Fruit fly (Drosophila melanogaster) whole organism, embryonic: ENCODE measurements around the gene Rim2.

Experiments used
- Abd-B ChIP-seq: fragments of 200-800 bp; sonication (Bioruptor generic); optimal IDR thresholded peaks from 2 replicates; lab custom pipeline; 2018; ENCODE audit warnings: missing biosample characterization, mild to moderate bottlenecking, missing genetic modification characterization, moderate library complexity
- CG10147 ChIP-seq: fragments of 200-800 bp; sonication (Bioruptor generic); optimal IDR thresholded peaks from 2 replicates; lab custom pipeline; 2019; ENCODE audit warnings: missing biosample characterization, mild to moderate bottlenecking, missing genetic modification characterization, moderate library complexity
- CG15011 ChIP-seq: fragments of 200-800 bp; sonication (Bioruptor generic); optimal IDR thresholded peaks from 3 replicates; lab custom pipeline; 2018; ENCODE audit warnings: missing biosample characterization, mild to moderate bottlenecking, missing genetic modification characterization
- CG15601 ChIP-seq: fragments of 200-800 bp; sonication (Bioruptor generic); optimal IDR thresholded peaks from 3 replicates; lab custom pipeline; 2019; ENCODE audit warnings: missing biosample characterization, mild to moderate bottlenecking, missing genetic modification characterization, moderate library complexity
- CG1603 ChIP-seq: fragments of 200-800 bp; sonication (Bioruptor generic); optimal IDR thresholded peaks from 2 replicates; lab custom pipeline; 2019; ENCODE audit warnings: missing biosample characterization, mild to moderate bottlenecking, missing genetic modification characterization, moderate library complexity
- CG17359 ChIP-seq: fragments of 200-800 bp; sonication (Bioruptor generic); optimal IDR thresholded peaks from 3 replicates; lab custom pipeline; 2018; ENCODE audit warnings: missing biosample characterization, mild to moderate bottlenecking, missing genetic modification characterization, moderate library complexity
- CG18262 ChIP-seq: fragments of 200-800 bp; optimal IDR thresholded peaks from 3 replicates; lab custom pipeline; 2019; ENCODE audit warnings: missing biosample characterization, mild to moderate bottlenecking, missing genetic modification characterization, moderate library complexity
- CG18764 ChIP-seq: fragments of 200-800 bp; sonication (Bioruptor generic); optimal IDR thresholded peaks from 3 replicates; lab custom pipeline; 2016; ENCODE audit warnings: missing biosample characterization, missing genetic modification characterization
- CG2129 ChIP-seq: fragments of 200-800 bp; sonication (Bioruptor generic); IDR thresholded peaks from 2 replicates; pipeline ENCODE4 v1.3.6; 2022; ENCODE audit warnings: missing biosample characterization, missing genetic modification characterization; ENCODE audit not compliant: partially characterized antibody
- CG33213 ChIP-seq: fragments of 200-800 bp; sonication (Bioruptor generic); optimal IDR thresholded peaks from 3 replicates; lab custom pipeline; 2016; ENCODE audit warnings: missing biosample characterization, missing genetic modification characterization
- CG42726 ChIP-seq: fragments of 200-800 bp; sonication (Bioruptor generic); IDR thresholded peaks from 2 replicates; pipeline ENCODE4 v1.3.6; 2022; ENCODE audit warnings: missing biosample characterization, missing genetic modification characterization; ENCODE audit not compliant: partially characterized antibody
- CG43689 ChIP-seq: fragments of 200-800 bp; sonication (Bioruptor generic); IDR thresholded peaks from 2 replicates; pipeline ENCODE4 v1.3.6; 2022; ENCODE audit warnings: missing biosample characterization, missing genetic modification characterization
- CG4730 ChIP-seq: fragments of 200-800 bp; sonication (Bioruptor generic); IDR thresholded peaks from 2 replicates; pipeline ENCODE4 v1.3.6; 2022; ENCODE audit warnings: missing biosample characterization, missing genetic modification characterization
- CG5180 ChIP-seq: fragments of 200-800 bp; sonication (Bioruptor generic); optimal IDR thresholded peaks from 3 replicates; lab custom pipeline; 2017; ENCODE audit warnings: missing biosample characterization, missing genetic modification characterization, mild to moderate bottlenecking, moderate library complexity, missing genetic modification reagents
- CG5953 ChIP-seq: fragments of 200-800 bp; sonication (Bioruptor generic); IDR thresholded peaks from 2 replicates; pipeline ENCODE4 v1.3.6; 2022; ENCODE audit warnings: missing biosample characterization, missing genetic modification characterization
- CG6654 ChIP-seq: fragments of 200-800 bp; sonication (Bioruptor generic); optimal IDR thresholded peaks from 2 replicates; lab custom pipeline; 2017; ENCODE audit warnings: missing biosample characterization, mild to moderate bottlenecking, missing genetic modification characterization
- CG6683 ChIP-seq: fragments of 200-800 bp; sonication (Bioruptor generic); optimal IDR thresholded peaks from 2 replicates; lab custom pipeline; 2017; ENCODE audit warnings: missing biosample characterization, mild to moderate bottlenecking, missing genetic modification characterization, missing genetic modification reagents
- CTCF ChIP-seq: fragments of 200-800 bp; sonication (Bioruptor generic); optimal IDR thresholded peaks from 2 replicates; lab custom pipeline; 2017; ENCODE audit warnings: missing biosample characterization, mild to moderate bottlenecking, missing genetic modification characterization, moderate library complexity
- Elba2 ChIP-seq: fragments of 200-800 bp; sonication (Bioruptor generic); optimal IDR thresholded peaks from 3 replicates; lab custom pipeline; 2016; ENCODE audit warnings: missing biosample characterization, missing genetic modification characterization
- Ets65A ChIP-seq: fragments of 200-800 bp; sonication (Bioruptor generic); peaks from one replicate; lab custom pipeline; 2016; ENCODE audit warnings: missing biosample characterization, missing genetic modification characterization
- MESR4 ChIP-seq: fragments of 200-800 bp; sonication (Bioruptor generic); optimal IDR thresholded peaks from 2 replicates; lab custom pipeline; 2018; ENCODE audit warnings: missing biosample characterization, mild to moderate bottlenecking, missing genetic modification characterization, moderate library complexity
- MTF-1 ChIP-seq: fragments of 200-800 bp; sonication (Bioruptor generic); optimal IDR thresholded peaks from 2 replicates; lab custom pipeline; 2018; ENCODE audit warnings: missing biosample characterization, mild to moderate bottlenecking, missing genetic modification characterization, borderline replicate concordance
- Med ChIP-seq: fragments of 200-800 bp; sonication (Bioruptor generic); peaks from one replicate; lab custom pipeline; 2016; ENCODE audit warnings: missing biosample characterization, missing genetic modification characterization, mild to moderate bottlenecking, inconsistent platforms, moderate library complexity
- Pdp1 ChIP-seq, 2 experiments: fragments of 200-800 bp; sonication (Bioruptor generic); optimal IDR thresholded peaks; 3 replicates each; lab custom pipeline; 2016; ENCODE audit warnings: missing biosample characterization in 2 of 2, missing genetic modification characterization in 2 of 2, mild to moderate bottlenecking in 1 of 2, moderate library complexity in 1 of 2
- Poxn ChIP-seq: fragments of 200-800 bp; sonication (Bioruptor generic); IDR thresholded peaks from 2 replicates; pipeline ENCODE4 v1.3.6; 2022; ENCODE audit warnings: missing biosample characterization, missing genetic modification characterization
- Spps ChIP-seq: fragments of 200-800 bp; sonication (Bioruptor generic); optimal IDR thresholded peaks from 2 replicates; lab custom pipeline; 2018; ENCODE audit warnings: missing biosample characterization, mild to moderate bottlenecking, missing genetic modification characterization
- ase ChIP-seq: fragments of 200-800 bp; sonication (Bioruptor generic); IDR thresholded peaks from 3 replicates; pipeline ENCODE4 v1.3.6; 2022; ENCODE audit warnings: missing biosample characterization, missing genetic modification characterization
- bcd ChIP-seq: fragments of 200-800 bp; sonication (Bioruptor generic); optimal IDR thresholded peaks from 2 replicates; lab custom pipeline; 2017; ENCODE audit warnings: missing biosample characterization, mild to moderate bottlenecking, missing genetic modification characterization
- bowl ChIP-seq: fragments of 200-800 bp; sonication (Bioruptor generic); IDR thresholded peaks from 2 replicates; pipeline ENCODE4 v1.3.6; 2022; ENCODE audit warnings: missing biosample characterization, missing genetic modification characterization
- croc ChIP-seq: fragments of 200-800 bp; sonication (Bioruptor generic); conservative IDR thresholded peaks from 3 replicates; pipeline ENCODE4 v1.3.6; 2022; ENCODE audit warnings: missing biosample characterization, missing genetic modification characterization
- hbn ChIP-seq: fragments of 200-800 bp; sonication (Bioruptor generic); IDR thresholded peaks from 2 replicates; pipeline ENCODE4 v1.3.6; 2022; ENCODE audit warnings: missing biosample characterization, missing genetic modification characterization; ENCODE audit not compliant: partially characterized antibody
- lbe ChIP-seq: fragments of 200-800 bp; sonication (Bioruptor generic); optimal IDR thresholded peaks from 2 replicates; lab custom pipeline; 2016; ENCODE audit warnings: missing biosample characterization, mild to moderate bottlenecking, missing genetic modification characterization
- nau ChIP-seq: fragments of 200-800 bp; sonication (Bioruptor generic); optimal IDR thresholded peaks from 3 replicates; lab custom pipeline; 2017; ENCODE audit warnings: missing biosample characterization, mild to moderate bottlenecking, missing genetic modification characterization, missing genetic modification reagents
- nerfin-1 ChIP-seq: fragments of 200-800 bp; sonication (Bioruptor generic); optimal IDR thresholded peaks from 3 replicates; lab custom pipeline; 2019; ENCODE audit warnings: missing biosample characterization, mild to moderate bottlenecking, missing genetic modification characterization, moderate library complexity
- org-1 ChIP-seq: fragments of 200-800 bp; sonication (Bioruptor generic); optimal IDR thresholded peaks from 2 replicates; lab custom pipeline; 2017; ENCODE audit warnings: missing biosample characterization, missing genetic modification characterization
- pan ChIP-seq, 4 experiments: fragments of >200 bp in 3 of 4; fragments of 200-800 bp in 1 of 4; sonication (Bioruptor generic) in 1 of 4; optimal IDR thresholded peaks in 3 of 4; IDR thresholded peaks in 1 of 4; 2 replicates each; pipeline versions ENCODE4 v1.3.6 to Lab custom; 2017 to 2022; ENCODE audit warnings: missing biosample characterization in 2 of 4, missing genetic modification characterization in 2 of 4, mixed read lengths in 1 of 4
- seq ChIP-seq: fragments of 200-800 bp; sonication (Bioruptor generic); IDR thresholded peaks from 2 replicates; pipeline ENCODE4 v1.3.6; 2022; ENCODE audit warnings: missing biosample characterization, missing genetic modification characterization
- stc ChIP-seq: fragments of 200-800 bp; sonication (Bioruptor generic); IDR thresholded peaks from 2 replicates; pipeline ENCODE4 v1.3.6; 2022; ENCODE audit warnings: missing biosample characterization, missing genetic modification characterization
- tap ChIP-seq: fragments of 200-800 bp; optimal IDR thresholded peaks from 3 replicates; lab custom pipeline; 2019; ENCODE audit warnings: missing biosample characterization, mild to moderate bottlenecking, missing genetic modification characterization, moderate library complexity

The Rim2 gene

dm6 chr2L:1723135-1723936 is 852 bp downstream of the Rim2 start (continued):
- TF ChIP-seq CG2129 (GFP tag; lab: Robert Waterston, UW), result no peak
- TF ChIP-seq MESR4 (GFP tag; lab: Kevin White, UChicago), result no peak
- no peak for TF ChIP-seq CG5180 (GFP tag; lab: Kevin White, UChicago)
- TF ChIP-seq lbe (GFP tag; lab: Kevin White, UChicago), result no peak
- TF ChIP-seq CG1603 (tag; lab: Kevin White, UChicago), result peak; percentile 36
- TF ChIP-seq CG15011 (GFP tag; lab: Kevin White, UChicago), result no peak
- no peak for TF ChIP-seq croc (GFP tag; lab: Robert Waterston, UW)
- TF ChIP-seq CTCF (GFP tag; lab: Kevin White, UChicago), result no peak
- no peak for TF ChIP-seq CG6683 (GFP tag; lab: Kevin White, UChicago)
- no peak for TF ChIP-seq seq
- no peak for TF ChIP-seq Abd-B (GFP tag; lab: Kevin White, UChicago)
- TF ChIP-seq ase (GFP tag; lab: Robert Waterston, UW), result no peak
- TF ChIP-seq bcd, result no peak
- no peak for TF ChIP-seq pan (optimal IDR thresholded peaks at IDR 0.05; lab: Kevin White, UChicago)
- TF ChIP-seq pan (GFP tag; optimal IDR thresholded peaks at IDR 0.05 in 1 of 2, IDR thresholded peaks at IDR 0.05 in 1 of 2), result peak in 1 of 2 experiments; percentile 13
- no peak for TF ChIP-seq nau (GFP tag; lab: Kevin White, UChicago)
- TF ChIP-seq hbn, result no peak
- peak; percentile 12 for TF ChIP-seq nerfin-1 (tag; lab: Kevin White, UChicago)
- TF ChIP-seq CG33213 (GFP tag; lab: Kevin White, UChicago), result no peak
- TF ChIP-seq CG4730 (GFP tag; lab: Robert Waterston, UW), result no peak
- TF ChIP-seq org-1 (GFP tag; lab: Kevin White, UChicago), result no peak
- no peak for TF ChIP-seq tap
- TF ChIP-seq CG6654, result no peak
- TF ChIP-seq CG10147 (GFP tag; lab: Kevin White, UChicago), result no peak
- TF ChIP-seq CG18764, result no peak
- peak; percentile 65 for TF ChIP-seq CG15601 (tag; lab: Kevin White, UChicago)
- no peak for TF ChIP-seq bowl (GFP tag; lab: Robert Waterston, UW)
- TF ChIP-seq MTF-1, result no peak
- TF ChIP-seq CG42726 (GFP tag; lab: Robert Waterston, UW), result no peak
- TF ChIP-seq CG43689 (GFP tag; lab: Robert Waterston, UW), result no peak
- TF ChIP-seq CG5953 (GFP tag; lab: Robert Waterston, UW), result no peak

dm6 chr2L:1722260-1722659 is 1.9 kb downstream of the Rim2 start:
- TF ChIP-seq Elba2 (GFP tag; lab: Kevin White, UChicago), result no peak
- peak; percentile 15 for TF ChIP-seq Ets65A
- peak; percentile 7 for TF ChIP-seq Med (GFP tag; lab: Kevin White, UChicago)
- peak in 1 of 2 experiments; percentile 36 for TF ChIP-seq Pdp1 (GFP tag; optimal IDR thresholded peaks at IDR 0.05; lab: Kevin White, UChicago)
- no peak for TF ChIP-seq Spps (tag; lab: Kevin White, UChicago)
- TF ChIP-seq CG17359 (tag; lab: Kevin White, UChicago), result no peak
- TF ChIP-seq CG18262, result no peak
- TF ChIP-seq Poxn, result no peak
- 0 out of 2 replicates have a peak, but pooled peaks have one; percentile 10 for TF ChIP-seq stc (GFP tag; lab: Robert Waterston, UW)
